Worm (Caenorhabditis elegans) whole organism, late embryonic: ENCODE results near the gene K12D12.4.

Source experiments
- C08G9.2 ChIP-seq: sonication (generic microtip); optimal IDR thresholded peaks from 2 replicates; lab custom pipeline; 2016; ENCODE audit warnings: mild to moderate bottlenecking, missing genetic modification characterization, moderate library complexity, missing compliant biosample characterization
- C38D4.7 ChIP-seq: fragments of 200-800 bp; sonication (Bioruptor generic); optimal IDR thresholded peaks from 2 replicates; lab custom pipeline; 2018; ENCODE audit warnings: mild to moderate bottlenecking, missing genetic modification characterization, moderate library complexity, missing compliant biosample characterization
- F13H6.1 ChIP-seq: sonication (generic microtip); optimal IDR thresholded peaks from 2 replicates; lab custom pipeline; 2016; ENCODE audit warnings: missing genetic modification characterization, missing compliant biosample characterization
- K09A11.1 ChIP-seq: sonication (generic microtip); optimal IDR thresholded peaks from 2 replicates; lab custom pipeline; 2017; ENCODE audit warnings: antibody characterized with exemption, mild to moderate bottlenecking, missing genetic modification characterization, missing compliant biosample characterization; ENCODE audit not compliant: insufficient read depth
- T23F11.4 ChIP-seq: fragments of 200-800 bp; sonication (Bioruptor generic); optimal IDR thresholded peaks from 2 replicates; lab custom pipeline; 2018; ENCODE audit warnings: mild to moderate bottlenecking, missing genetic modification characterization, missing compliant biosample characterization
- ahr-1 ChIP-seq: sonication (generic microtip); optimal IDR thresholded peaks from 2 replicates; lab custom pipeline; 2016; ENCODE audit warnings: missing genetic modification characterization, missing compliant biosample characterization
- ama-1 ChIP-seq: fragments of 150-350 bp; optimal IDR thresholded peaks from 2 replicates; lab custom pipeline; 2014
- ceh-14 ChIP-seq: sonication (generic microtip); optimal IDR thresholded peaks from 2 replicates; lab custom pipeline; 2016; ENCODE audit warnings: missing genotype, missing genetic modification characterization, missing compliant biosample characterization
- ceh-18 ChIP-seq: sonication (generic microtip); optimal IDR thresholded peaks from 2 replicates; lab custom pipeline; 2016; ENCODE audit warnings: missing genetic modification characterization, missing compliant biosample characterization
- ceh-2 ChIP-seq: sonication (generic microtip); optimal IDR thresholded peaks from 2 replicates; lab custom pipeline; 2016; ENCODE audit warnings: missing genotype, missing genetic modification characterization, missing compliant biosample characterization
- ceh-22 ChIP-seq: sonication (generic microtip); optimal IDR thresholded peaks from 2 replicates; lab custom pipeline; 2017; ENCODE audit warnings: missing biosample characterization, missing genetic modification characterization
- ceh-30 ChIP-seq: fragments of 150-350 bp; optimal IDR thresholded peaks from 2 replicates; lab custom pipeline; 2014; ENCODE audit warnings: missing biosample characterization, missing genetic modification characterization
- ceh-31 ChIP-seq: sonication (generic microtip); optimal IDR thresholded peaks from 2 replicates; lab custom pipeline; 2016; ENCODE audit warnings: missing genetic modification characterization, missing compliant biosample characterization
- ceh-34 ChIP-seq: sonication (generic microtip); optimal IDR thresholded peaks from 2 replicates; lab custom pipeline; 2016; ENCODE audit warnings: mild to moderate bottlenecking, missing genetic modification characterization, missing compliant biosample characterization
- ceh-6 ChIP-seq: fragments of 200-800 bp; sonication (Bioruptor generic); optimal IDR thresholded peaks from 2 replicates; lab custom pipeline; 2018; ENCODE audit warnings: mild to moderate bottlenecking, missing genetic modification characterization, missing compliant biosample characterization
- ceh-9 ChIP-seq: sonication (generic microtip); optimal IDR thresholded peaks from 2 replicates; lab custom pipeline; 2016; ENCODE audit warnings: mild to moderate bottlenecking, missing genetic modification characterization, inconsistent platforms, missing compliant biosample characterization
- dmd-4 ChIP-seq: sonication (generic microtip); optimal IDR thresholded peaks from 2 replicates; lab custom pipeline; 2016; ENCODE audit warnings: borderline replicate concordance, missing genetic modification characterization, missing compliant biosample characterization
- dve-1 ChIP-seq: sonication (generic microtip); optimal IDR thresholded peaks from 2 replicates; lab custom pipeline; 2017; ENCODE audit warnings: antibody characterized with exemption, mild to moderate bottlenecking, missing genetic modification characterization, missing compliant biosample characterization
- elt-2 ChIP-seq: sonication (generic microtip); optimal IDR thresholded peaks from 2 replicates; lab custom pipeline; 2016; ENCODE audit warnings: missing genetic modification reagents, missing genetic modification characterization, missing compliant biosample characterization
- ets-4 ChIP-seq: sonication (generic microtip); optimal IDR thresholded peaks from 2 replicates; lab custom pipeline; 2016; ENCODE audit warnings: missing genetic modification characterization, missing compliant biosample characterization
- eyg-1 ChIP-seq: sonication (generic microtip); optimal IDR thresholded peaks from 2 replicates; lab custom pipeline; 2016; ENCODE audit warnings: missing genotype, missing genetic modification characterization, missing compliant biosample characterization
- hlh-30 ChIP-seq: sonication (generic microtip); optimal IDR thresholded peaks from 2 replicates; lab custom pipeline; 2017; ENCODE audit warnings: antibody characterized with exemption, missing genetic modification characterization, missing compliant biosample characterization; ENCODE audit not compliant: insufficient read depth
- hlh-6 ChIP-seq: sonication (generic microtip); optimal IDR thresholded peaks from 2 replicates; lab custom pipeline; 2016; ENCODE audit warnings: missing genotype, missing genetic modification characterization, missing compliant biosample characterization
- hlh-8 ChIP-seq: sonication (generic microtip); optimal IDR thresholded peaks from 2 replicates; lab custom pipeline; 2016; ENCODE audit warnings: missing genotype, missing genetic modification characterization, missing compliant biosample characterization
- lim-6 ChIP-seq: sonication (generic microtip); optimal IDR thresholded peaks from 2 replicates; lab custom pipeline; 2016; ENCODE audit warnings: missing genetic modification characterization, missing compliant biosample characterization
- lin-11 ChIP-seq: fragments of 200-800 bp; sonication (Bioruptor generic); optimal IDR thresholded peaks from 2 replicates; lab custom pipeline; 2018; ENCODE audit warnings: mild to moderate bottlenecking, missing genetic modification characterization, missing compliant biosample characterization
- madf-2 ChIP-seq: sonication (generic microtip); optimal IDR thresholded peaks from 2 replicates; lab custom pipeline; 2017; ENCODE audit warnings: missing genetic modification characterization, missing compliant biosample characterization
- nfya-1 ChIP-seq: sonication (generic microtip); optimal IDR thresholded peaks from 2 replicates; lab custom pipeline; 2017; ENCODE audit warnings: missing genetic modification characterization, mild to moderate bottlenecking, missing compliant biosample characterization, antibody characterized with exemption, moderate library complexity
- nhr-11 ChIP-seq: fragments of 150-350 bp; optimal IDR thresholded peaks from 2 replicates; lab custom pipeline; 2014; ENCODE audit warnings: missing biosample characterization, missing genetic modification characterization
- npax-4 ChIP-seq: sonication (generic microtip); optimal IDR thresholded peaks from 2 replicates; lab custom pipeline; 2016; ENCODE audit warnings: missing genetic modification characterization, missing compliant biosample characterization
- pag-3 ChIP-seq: sonication (generic microtip); optimal IDR thresholded peaks from 2 replicates; lab custom pipeline; 2016; ENCODE audit warnings: missing compliant biosample characterization, missing genetic modification characterization, borderline replicate concordance
- pax-1 ChIP-seq: fragments of 150-350 bp; optimal IDR thresholded peaks from 2 replicates; lab custom pipeline; 2014; ENCODE audit warnings: missing biosample characterization, missing genetic modification characterization
- pha-2 ChIP-seq: sonication (generic microtip); optimal IDR thresholded peaks from 2 replicates; lab custom pipeline; 2017; ENCODE audit warnings: mild to moderate bottlenecking, missing genetic modification characterization, missing compliant biosample characterization
- pha-4 ChIP-seq: fragments of 150-350 bp; optimal IDR thresholded peaks from 2 replicates; lab custom pipeline; 2018; ENCODE audit warnings: missing biosample characterization, missing genetic modification reagents, missing genetic modification characterization
- pqm-1 ChIP-seq: sonication (generic microtip); optimal IDR thresholded peaks from 2 replicates; lab custom pipeline; 2016; ENCODE audit warnings: missing genetic modification characterization, missing compliant biosample characterization
- pros-1 ChIP-seq: fragments of 150-350 bp; optimal IDR thresholded peaks from 2 replicates; lab custom pipeline; 2014; ENCODE audit warnings: missing biosample characterization, missing genetic modification reagents, missing genetic modification characterization
- ref-2 ChIP-seq: sonication (generic microtip); optimal IDR thresholded peaks from 2 replicates; lab custom pipeline; 2016; ENCODE audit warnings: missing genetic modification characterization, missing compliant biosample characterization
- rnt-1 ChIP-seq: sonication (generic microtip); optimal IDR thresholded peaks from 2 replicates; lab custom pipeline; 2016; ENCODE audit warnings: missing genetic modification characterization, missing compliant biosample characterization
- sdc-2 ChIP-seq: sonication (generic microtip); optimal IDR thresholded peaks from 2 replicates; lab custom pipeline; 2016; ENCODE audit warnings: missing genotype, missing genetic modification characterization, missing compliant biosample characterization
- sox-2 ChIP-seq: fragments of 200-800 bp; sonication (Bioruptor generic); IDR thresholded peaks from 2 replicates; pipeline ENCODE4 v1.3.6; 2022; ENCODE audit warnings: missing genetic modification reagents, missing genetic modification characterization, missing compliant biosample characterization
- syd-9 ChIP-seq: sonication (generic microtip); optimal IDR thresholded peaks from 2 replicates; lab custom pipeline; 2016; ENCODE audit warnings: mild to moderate bottlenecking, missing genetic modification characterization, moderate library complexity, missing compliant biosample characterization
- tbx-2 ChIP-seq: sonication (generic microtip); optimal IDR thresholded peaks from 2 replicates; lab custom pipeline; 2016; ENCODE audit warnings: missing genetic modification characterization, missing compliant biosample characterization
- tbx-7 ChIP-seq: sonication (generic microtip); optimal IDR thresholded peaks from 2 replicates; lab custom pipeline; 2016; ENCODE audit warnings: missing genotype, missing genetic modification characterization, missing compliant biosample characterization
- ttx-3 ChIP-seq: sonication (generic microtip); optimal IDR thresholded peaks from 2 replicates; lab custom pipeline; 2016; ENCODE audit warnings: missing genetic modification reagents, missing genetic modification characterization, missing compliant biosample characterization
- unc-3 ChIP-seq, 2 experiments: fragments of 200-800 bp in 1 of 2; sonication (Bioruptor generic) in 1 of 2; sonication (generic microtip) in 1 of 2; conservative IDR thresholded peaks in 1 of 2; optimal IDR thresholded peaks in 1 of 2; 2 replicates each; pipeline versions ENCODE4 v1.3.6 to Lab custom; 2016 to 2022; ENCODE audit warnings: missing compliant biosample characterization in 2 of 2, missing genetic modification characterization in 2 of 2, missing genetic modification reagents in 1 of 2
- unc-42 ChIP-seq: sonication (generic microtip); optimal IDR thresholded peaks from 2 replicates; lab custom pipeline; 2016; ENCODE audit warnings: missing genotype, missing genetic modification characterization, missing compliant biosample characterization
- unc-55 ChIP-seq: sonication (generic microtip); optimal IDR thresholded peaks from 2 replicates; lab custom pipeline; 2017; ENCODE audit warnings: missing biosample characterization, missing genetic modification reagents, missing genetic modification characterization
- unc-86 ChIP-seq: sonication (generic microtip); optimal IDR thresholded peaks from 2 replicates; lab custom pipeline; 2016; ENCODE audit warnings: missing genetic modification characterization, missing compliant biosample characterization
- zip-5 ChIP-seq: sonication (generic microtip); optimal IDR thresholded peaks from 2 replicates; lab custom pipeline; 2016; ENCODE audit warnings: missing genetic modification characterization, missing compliant biosample characterization

Gene K12D12.4

ce11 chrII:11890596-11890995, 25.1 kb upstream of the K12D12.4 start:
- TF ChIP-seq nfya-1 (tag; lab: Kevin White, UChicago): no peak
- TF ChIP-seq lin-11: no peak
- no peak for TF ChIP-seq hlh-8 (tag; lab: Kevin White, UChicago)
- TF ChIP-seq unc-55 (GFP tag; lab: Kevin White, UChicago): no peak
- TF ChIP-seq ceh-31 (tag; lab: Kevin White, UChicago): peak; percentile 52
- no peak for TF ChIP-seq ceh-22 (tag; lab: Kevin White, UChicago)
- no peak for TF ChIP-seq pha-2 (tag; lab: Kevin White, UChicago)
- TF ChIP-seq hlh-30 (tag; lab: Kevin White, UChicago): peak; percentile 22
- TF ChIP-seq ttx-3 (tag; lab: Kevin White, UChicago): no peak
- no peak for TF ChIP-seq elt-2 (tag; lab: Kevin White, UChicago)
- TF ChIP-seq ref-2 (tag; lab: Kevin White, UChicago): peak; percentile 81
- no peak for TF ChIP-seq pha-4 (tag; lab: Kevin White, UChicago)
- no peak for TF ChIP-seq ceh-18 (tag; lab: Kevin White, UChicago)
- TF ChIP-seq syd-9: no peak
- TF ChIP-seq ets-4 (tag; lab: Kevin White, UChicago): no peak
- no peak for TF ChIP-seq ceh-9 (tag; lab: Kevin White, UChicago)
- no peak for TF ChIP-seq C38D4.7
- TF ChIP-seq dmd-4 (tag; lab: Kevin White, UChicago): no peak
- no peak for TF ChIP-seq tbx-7 (tag; lab: Kevin White, UChicago)
- TF ChIP-seq ceh-34 (tag; lab: Kevin White, UChicago): no peak
- TF ChIP-seq lim-6: no peak
- TF ChIP-seq unc-86 (tag; lab: Kevin White, UChicago): no peak
- TF ChIP-seq npax-4 (tag; lab: Kevin White, UChicago): no peak
- TF ChIP-seq tbx-2 (tag; lab: Kevin White, UChicago): peak; percentile 50
- TF ChIP-seq unc-42 (tag; lab: Kevin White, UChicago): no peak
- TF ChIP-seq pros-1 (tag; lab: Kevin White, UChicago): no peak
- no peak for TF ChIP-seq pqm-1 (tag; lab: Kevin White, UChicago)
- TF ChIP-seq, all 69 proteins: peak for 4

- no peak for TF ChIP-seq hlh-6 (tag; lab: Kevin White, UChicago)
- TF ChIP-seq unc-86 (tag; lab: Kevin White, UChicago): no peak
- TF ChIP-seq ceh-30 (tag; lab: Kevin White, UChicago): no peak
- peak; percentile 67 for TF ChIP-seq ama-1 (lab: Kevin White, UChicago)
- peak; percentile 16 for TF ChIP-seq ceh-2 (tag; lab: Kevin White, UChicago)
- no peak for TF ChIP-seq syd-9
- TF ChIP-seq ceh-34 (tag; lab: Kevin White, UChicago): peak; percentile 7
- TF ChIP-seq nhr-11: no peak
- TF ChIP-seq hlh-30 (tag; lab: Kevin White, UChicago): peak; percentile 84
- peak; percentile 8 for TF ChIP-seq dmd-4 (tag; lab: Kevin White, UChicago)
- peak; percentile 20 for TF ChIP-seq C08G9.2 (tag; lab: Kevin White, UChicago)
- peak; percentile 23 for TF ChIP-seq ceh-31 (tag; lab: Kevin White, UChicago)
- TF ChIP-seq dve-1 (tag; lab: Kevin White, UChicago): no peak
- TF ChIP-seq unc-3 (GFP tag; conservative IDR thresholded peaks at IDR 0.05; lab: Robert Waterston, UW): no peak
- no peak for TF ChIP-seq unc-3 (tag; optimal IDR thresholded peaks at IDR 0.05; lab: Kevin White, UChicago)
- TF ChIP-seq pros-1 (tag; lab: Kevin White, UChicago): no peak
- no peak for TF ChIP-seq ahr-1 (tag; lab: Kevin White, UChicago)
- no peak for TF ChIP-seq pqm-1 (tag; lab: Kevin White, UChicago)
- no peak for TF ChIP-seq ceh-14 (tag; lab: Kevin White, UChicago)
- peak; percentile 19 for TF ChIP-seq eyg-1 (tag; lab: Kevin White, UChicago)
- TF ChIP-seq unc-55 (GFP tag; lab: Kevin White, UChicago): peak; percentile 60
- TF ChIP-seq pax-1 (tag; lab: Kevin White, UChicago): no peak
- TF ChIP-seq rnt-1 (tag; lab: Kevin White, UChicago): peak; percentile 8
- TF ChIP-seq sdc-2 (tag; lab: Kevin White, UChicago): peak; percentile 31
- no peak for TF ChIP-seq npax-4 (tag; lab: Kevin White, UChicago)
- TF ChIP-seq tbx-2 (tag; lab: Kevin White, UChicago): peak; percentile 11
- peak; percentile 25 for TF ChIP-seq ceh-6 (GFP tag; lab: Kevin White, UChicago)
- no peak for TF ChIP-seq F13H6.1 (tag; lab: Kevin White, UChicago)
- TF ChIP-seq pag-3 (tag; lab: Kevin White, UChicago): no peak
- TF ChIP-seq K09A11.1 (tag; lab: Kevin White, UChicago): no peak
- no peak for TF ChIP-seq T23F11.4 (GFP tag; lab: Kevin White, UChicago)
- TF ChIP-seq sox-2 (GFP tag; lab: Robert Waterston, UW): no peak
- no peak for TF ChIP-seq madf-2
- TF ChIP-seq zip-5 (tag; lab: Kevin White, UChicago): no peak
Observed at ce11 chrII:11889420-11890075, 24.0 kb upstream of the K12D12.4 start.
